Worm (Caenorhabditis elegans) whole organism, L2 larva: ENCODE data around the gene Y73B3B.3.
"Not testable (repeated sequence)": the region's sequence is repeated elsewhere in the genome, so short reads cannot be mapped to it uniquely, and the experiment has no call there.

Experiments used
- ZK546.5 ChIP-seq: sonication (generic microtip); optimal IDR thresholded peaks from 2 replicates; lab custom pipeline; 2017; ENCODE audit warnings: missing biosample characterization, missing genetic modification characterization
- dmd-4 ChIP-seq: sonication (generic microtip); optimal IDR thresholded peaks from 2 replicates; lab custom pipeline; 2017; ENCODE audit warnings: missing biosample characterization, missing genetic modification characterization
- egl-27 ChIP-seq: sonication (generic microtip); optimal IDR thresholded peaks from 3 replicates; lab custom pipeline; 2017; ENCODE audit warnings: missing biosample characterization, missing genetic modification reagents, missing genetic modification characterization
- fos-1 ChIP-seq: fragments of 150-350 bp; optimal IDR thresholded peaks from 2 replicates; lab custom pipeline; 2014; ENCODE audit warnings: missing biosample characterization, missing genetic modification characterization
- lsy-2 ChIP-seq, 2 experiments: fragments of 150-350 bp in 1 of 2; sonication (generic microtip) in 1 of 2; optimal IDR thresholded peaks; 2 replicates each; lab custom pipeline; 2014 to 2017; ENCODE audit warnings: missing biosample characterization in 2 of 2, missing genetic modification characterization in 2 of 2
- mdl-1 ChIP-seq, 2 experiments: fragments of 150-350 bp in 1 of 2; sonication (generic microtip) in 1 of 2; optimal IDR thresholded peaks; 2 replicates each; lab custom pipeline; 2017; ENCODE audit warnings: missing biosample characterization in 2 of 2, missing genetic modification characterization in 2 of 2
- nhr-12 ChIP-seq: fragments of 150-350 bp; optimal IDR thresholded peaks from 2 replicates; lab custom pipeline; 2014; ENCODE audit warnings: missing biosample characterization, missing genetic modification characterization
- nhr-129 ChIP-seq: fragments of 150-350 bp; optimal IDR thresholded peaks from 2 replicates; lab custom pipeline; 2014; ENCODE audit warnings: missing biosample characterization, missing genetic modification characterization
- zag-1 ChIP-seq: fragments of 150-350 bp; optimal IDR thresholded peaks from 2 replicates; lab custom pipeline; 2014; ENCODE audit warnings: missing biosample characterization, missing genetic modification characterization
- ztf-4 ChIP-seq: fragments of 150-350 bp; optimal IDR thresholded peaks from 2 replicates; lab custom pipeline; 2014; ENCODE audit warnings: missing biosample characterization, missing genetic modification characterization

DNA sequence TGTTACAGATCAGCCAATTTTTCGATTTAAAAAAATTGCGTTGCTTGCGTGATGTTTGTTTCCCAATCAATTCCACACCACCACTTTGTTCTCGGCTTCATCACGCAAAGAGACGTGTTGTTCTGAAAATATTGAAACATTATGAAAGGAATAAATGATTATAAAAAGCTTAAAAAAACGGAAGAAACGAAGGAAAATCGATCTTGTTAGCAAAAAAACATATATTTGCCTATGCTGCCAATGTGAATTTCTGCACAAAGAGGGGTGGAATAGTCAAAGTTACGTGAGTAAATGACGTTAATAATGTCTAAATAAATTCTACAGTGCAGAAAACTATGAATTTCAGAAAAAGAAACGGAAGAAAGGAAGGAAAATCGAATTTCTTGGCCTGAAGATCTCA is 29.3 kb downstream of the Y73B3B.3 start, which contains the start of gene AC8.10:
- not testable (repeated sequence) for TF ChIP-seq fos-1 (tag; lab: Kevin White, UChicago); mdl-1 (tag; optimal IDR thresholded peaks at IDR 0.05; lab: Kevin White, UChicago); nhr-129 (tag; lab: Kevin White, UChicago); ztf-4; ZK546.5 (tag; lab: Kevin White, UChicago); nhr-12 (tag; lab: Kevin White, UChicago); zag-1 (tag; lab: Kevin White, UChicago); lsy-2 (tag; optimal IDR thresholded peaks at IDR 0.05; lab: Kevin White, UChicago); egl-27 (tag; lab: Kevin White, UChicago); dmd-4 (tag; lab: Kevin White, UChicago)
